Worm (Caenorhabditis elegans) whole organism, L4 larva: ENCODE data around the gene F54D1.6.

ENCODE experiments used
- F10B5.3 ChIP-seq: sonication (generic microtip); optimal IDR thresholded peaks from 2 replicates; lab custom pipeline; 2016; ENCODE audit warnings: mild to moderate bottlenecking, missing genetic modification characterization, missing compliant biosample characterization
- F26F4.8 ChIP-seq: fragments of 200-800 bp; sonication (Bioruptor generic); conservative IDR thresholded peaks from 2 replicates; pipeline ENCODE4 v1.3.6; 2022; ENCODE audit warnings: missing genetic modification characterization, missing compliant biosample characterization
- R02D3.7 ChIP-seq: fragments of 150-350 bp; sonication (generic microtip); optimal IDR thresholded peaks from 3 replicates; lab custom pipeline; 2014; ENCODE audit warnings: missing biosample characterization, missing genetic modification characterization
- T20F7.1 ChIP-seq: fragments of 200-800 bp; sonication (Bioruptor generic); optimal IDR thresholded peaks from 2 replicates; lab custom pipeline; 2018; ENCODE audit warnings: mild to moderate bottlenecking, missing genetic modification characterization, missing compliant biosample characterization
- T26A8.4 ChIP-seq: fragments of 200-800 bp; sonication (Bioruptor generic); IDR thresholded peaks from 2 replicates; pipeline ENCODE4 v1.3.6; 2022; ENCODE audit warnings: missing genetic modification characterization, missing compliant biosample characterization
- Y105C5A.15 ChIP-seq: fragments of 200-800 bp; sonication (Bioruptor generic); IDR thresholded peaks from 2 replicates; pipeline ENCODE4 v1.3.6; 2022; ENCODE audit warnings: missing genetic modification characterization, missing compliant biosample characterization
- Y48G9A.11 ChIP-seq: fragments of 200-800 bp; sonication (Bioruptor generic); IDR thresholded peaks from 2 replicates; pipeline ENCODE4 v1.3.6; 2022; ENCODE audit warnings: missing genetic modification reagents, missing genetic modification characterization, missing compliant biosample characterization
- Y5F2A.4 ChIP-seq: fragments of 200-800 bp; sonication (Bioruptor generic); optimal IDR thresholded peaks from 2 replicates; lab custom pipeline; 2018; ENCODE audit warnings: mild to moderate bottlenecking, missing genetic modification characterization, missing compliant biosample characterization
- ZK337.2 ChIP-seq: fragments of 200-800 bp; sonication (Bioruptor generic); IDR thresholded peaks from 2 replicates; pipeline ENCODE4 v1.3.6; 2022; ENCODE audit warnings: missing genetic modification reagents, missing genetic modification characterization, missing compliant biosample characterization
- aha-1 ChIP-seq: fragments of 150-350 bp; peaks from one replicate; lab custom pipeline; 2014; ENCODE audit warnings: missing biosample characterization, missing genetic modification characterization
- aly-2 ChIP-seq: sonication (generic microtip); optimal IDR thresholded peaks from 2 replicates; lab custom pipeline; 2018; ENCODE audit warnings: missing biosample characterization, missing genetic modification characterization
- attf-4 ChIP-seq: sonication (generic microtip); optimal IDR thresholded peaks from 3 replicates; lab custom pipeline; 2017; ENCODE audit warnings: missing biosample characterization, missing genetic modification characterization
- ceh-20 ChIP-seq: fragments of 200-800 bp; sonication (Bioruptor generic); IDR thresholded peaks from 2 replicates; pipeline ENCODE4 v1.3.6; 2022; ENCODE audit warnings: missing genetic modification reagents, missing genetic modification characterization, missing compliant biosample characterization
- ceh-32 ChIP-seq: sonication (generic microtip); optimal IDR thresholded peaks from 2 replicates; lab custom pipeline; 2016; ENCODE audit warnings: mild to moderate bottlenecking, missing genetic modification characterization, missing compliant biosample characterization; ENCODE audit not compliant: poor library complexity
- ceh-82 ChIP-seq: sonication (generic microtip); optimal IDR thresholded peaks from 2 replicates; lab custom pipeline; 2017; ENCODE audit warnings: missing biosample characterization, missing genetic modification characterization
- ctbp-1 ChIP-seq: fragments of 200-800 bp; sonication (Bioruptor generic); IDR thresholded peaks from 2 replicates; pipeline ENCODE4 v1.3.6; 2022; ENCODE audit warnings: missing genetic modification reagents, missing genetic modification characterization, missing compliant biosample characterization
- dmd-6 ChIP-seq: fragments of 200-800 bp; sonication (Bioruptor generic); IDR thresholded peaks from 2 replicates; pipeline ENCODE4 v1.3.6; 2022; ENCODE audit warnings: missing genetic modification reagents, missing genetic modification characterization, missing compliant biosample characterization
- dmd-8 ChIP-seq: fragments of 200-800 bp; sonication (Bioruptor generic); IDR thresholded peaks from 2 replicates; pipeline ENCODE4 v1.3.6; 2022; ENCODE audit warnings: missing genetic modification characterization, missing compliant biosample characterization
- dmd-9 ChIP-seq: fragments of 200-800 bp; sonication (Bioruptor generic); IDR thresholded peaks from 2 replicates; pipeline ENCODE4 v1.3.6; 2022; ENCODE audit warnings: missing genetic modification reagents, missing genetic modification characterization, missing compliant biosample characterization
- duxl-1 ChIP-seq: sonication (generic microtip); optimal IDR thresholded peaks from 2 replicates; lab custom pipeline; 2016; ENCODE audit warnings: mild to moderate bottlenecking, missing genetic modification characterization, moderate library complexity, missing compliant biosample characterization; ENCODE audit not compliant: poor library complexity
- egl-27 ChIP-seq: sonication (generic microtip); optimal IDR thresholded peaks from 3 replicates; lab custom pipeline; 2017; ENCODE audit warnings: missing biosample characterization, missing genetic modification reagents, missing genetic modification characterization
- egl-43 ChIP-seq: fragments of 200-800 bp; sonication (Bioruptor generic); IDR thresholded peaks from 2 replicates; pipeline ENCODE4 v1.3.6; 2022; ENCODE audit warnings: missing genetic modification reagents, missing genetic modification characterization, missing compliant biosample characterization
- gei-8 ChIP-seq: fragments of 200-800 bp; sonication (Bioruptor generic); optimal IDR thresholded peaks from 2 replicates; lab custom pipeline; 2018; ENCODE audit warnings: mild to moderate bottlenecking, missing genetic modification characterization, missing compliant biosample characterization
- hlh-11 ChIP-seq: fragments of 200-800 bp; sonication (Bioruptor generic); optimal IDR thresholded peaks from 2 replicates; lab custom pipeline; 2018; ENCODE audit warnings: mild to moderate bottlenecking, missing genetic modification characterization, missing compliant biosample characterization
- hlh-30 ChIP-seq: sonication (generic microtip); optimal IDR thresholded peaks from 2 replicates; lab custom pipeline; 2017; ENCODE audit warnings: antibody characterized with exemption, mild to moderate bottlenecking, missing genetic modification characterization, missing compliant biosample characterization; ENCODE audit not compliant: insufficient read depth
- jun-1 ChIP-seq: fragments of 150-350 bp; optimal IDR thresholded peaks from 2 replicates; lab custom pipeline; 2014; ENCODE audit warnings: missing biosample characterization, missing genetic modification reagents, missing genetic modification characterization
- lin-38 ChIP-seq: fragments of 200-800 bp; sonication (Bioruptor generic); IDR thresholded peaks from 2 replicates; pipeline ENCODE4 v1.3.6; 2022; ENCODE audit warnings: missing genetic modification reagents, missing genetic modification characterization, missing compliant biosample characterization
- lsy-2 ChIP-seq, 2 experiments: fragments of 150-350 bp in 1 of 2; sonication (generic microtip) in 1 of 2; optimal IDR thresholded peaks; 2 replicates each; lab custom pipeline; 2014 to 2017; ENCODE audit warnings: missing biosample characterization in 2 of 2, missing genetic modification characterization in 2 of 2
- madf-9 ChIP-seq: fragments of 200-800 bp; sonication (Bioruptor generic); conservative IDR thresholded peaks from 2 replicates; pipeline ENCODE4 v1.3.6; 2022; ENCODE audit warnings: missing genetic modification reagents, missing genetic modification characterization, missing compliant biosample characterization
- mep-1 ChIP-seq: fragments of 150-350 bp; sonication (generic microtip); optimal IDR thresholded peaks from 3 replicates; lab custom pipeline; 2014; ENCODE audit warnings: missing biosample characterization, missing genetic modification characterization
- mes-2 ChIP-seq: sonication (generic microtip); optimal IDR thresholded peaks from 2 replicates; lab custom pipeline; 2016; ENCODE audit warnings: missing genotype, mild to moderate bottlenecking, missing genetic modification characterization, missing compliant biosample characterization; ENCODE audit not compliant: poor library complexity, severe bottlenecking
- mxl-2 ChIP-seq: fragments of 200-800 bp; sonication (Bioruptor generic); conservative IDR thresholded peaks from 2 replicates; pipeline ENCODE4 v1.3.6; 2022; ENCODE audit warnings: missing genetic modification reagents, missing genetic modification characterization, missing compliant biosample characterization
- mxl-3 ChIP-seq: fragments of 200-800 bp; sonication (Bioruptor generic); optimal IDR thresholded peaks from 2 replicates; lab custom pipeline; 2018; ENCODE audit warnings: mild to moderate bottlenecking, missing genetic modification characterization, missing compliant biosample characterization
- nhr-6 ChIP-seq: fragments of 150-350 bp; optimal IDR thresholded peaks from 2 replicates; lab custom pipeline; 2014; ENCODE audit warnings: missing biosample characterization, missing genetic modification characterization
- nhr-76 ChIP-seq: fragments of 150-350 bp; optimal IDR thresholded peaks from 2 replicates; lab custom pipeline; 2014; ENCODE audit warnings: missing biosample characterization, missing genetic modification characterization
- pha-4 ChIP-seq, 2 experiments: fragments of 150-350 bp in 1 of 2; fragments of 200-800 bp in 1 of 2; sonication (Bioruptor generic) in 1 of 2; IDR thresholded peaks in 1 of 2; optimal IDR thresholded peaks in 1 of 2; 2 replicates each; pipeline versions ENCODE4 v1.3.6 to Lab custom; 2014 to 2022; ENCODE audit warnings: missing genetic modification characterization in 2 of 2, missing genetic modification reagents in 2 of 2, missing biosample characterization in 1 of 2, missing compliant biosample characterization in 1 of 2
- saeg-2 ChIP-seq: fragments of 200-800 bp; sonication (Bioruptor generic); IDR thresholded peaks from 2 replicates; pipeline ENCODE4 v1.3.6; 2022; ENCODE audit warnings: missing genetic modification reagents, missing genetic modification characterization, missing compliant biosample characterization
- skn-1 ChIP-seq: fragments of 150-350 bp; optimal IDR thresholded peaks from 2 replicates; lab custom pipeline; 2014; ENCODE audit warnings: missing biosample characterization, missing genetic modification characterization
- spr-1 ChIP-seq: sonication (generic microtip); optimal IDR thresholded peaks from 2 replicates; lab custom pipeline; 2016; ENCODE audit warnings: mild to moderate bottlenecking, missing genetic modification characterization, missing compliant biosample characterization
- unc-130 ChIP-seq: sonication (generic microtip); optimal IDR thresholded peaks from 2 replicates; lab custom pipeline; 2016; ENCODE audit warnings: missing genetic modification reagents, missing genetic modification characterization, missing compliant biosample characterization
- unc-62 ChIP-seq, 3 experiments: fragments of 150-350 bp in 1 of 3; sonication (generic microtip); optimal IDR thresholded peaks in 2 of 3; peaks in 1 of 3; 1 replicate in 1 of 3; 2 replicates in 2 of 3; lab custom pipeline; 2014 to 2017; ENCODE audit warnings: missing biosample characterization in 3 of 3, missing genetic modification characterization in 3 of 3, missing genetic modification reagents in 3 of 3, missing genotype in 1 of 3
- vab-7 ChIP-seq: fragments of 200-800 bp; sonication (Bioruptor generic); IDR thresholded peaks from 2 replicates; pipeline ENCODE4 v1.3.6; 2022; ENCODE audit warnings: missing genetic modification reagents, missing genetic modification characterization, missing compliant biosample characterization
- zfp-2 ChIP-seq: sonication (generic microtip); optimal IDR thresholded peaks from 2 replicates; lab custom pipeline; 2016; ENCODE audit warnings: mild to moderate bottlenecking, missing genetic modification characterization, missing compliant biosample characterization
- zip-11 ChIP-seq: fragments of 200-800 bp; sonication (Bioruptor generic); IDR thresholded peaks from 2 replicates; pipeline ENCODE4 v1.3.6; 2022; ENCODE audit warnings: missing genetic modification characterization, missing compliant biosample characterization
- zip-2 ChIP-seq: fragments of 150-350 bp; optimal IDR thresholded peaks from 2 replicates; lab custom pipeline; 2014; ENCODE audit warnings: missing biosample characterization, missing genetic modification characterization
- ztf-7 ChIP-seq: fragments of 150-350 bp; optimal IDR thresholded peaks from 2 replicates; lab custom pipeline; 2014; ENCODE audit warnings: missing biosample characterization, missing genetic modification characterization

F54D1.6 gene

DNA sequence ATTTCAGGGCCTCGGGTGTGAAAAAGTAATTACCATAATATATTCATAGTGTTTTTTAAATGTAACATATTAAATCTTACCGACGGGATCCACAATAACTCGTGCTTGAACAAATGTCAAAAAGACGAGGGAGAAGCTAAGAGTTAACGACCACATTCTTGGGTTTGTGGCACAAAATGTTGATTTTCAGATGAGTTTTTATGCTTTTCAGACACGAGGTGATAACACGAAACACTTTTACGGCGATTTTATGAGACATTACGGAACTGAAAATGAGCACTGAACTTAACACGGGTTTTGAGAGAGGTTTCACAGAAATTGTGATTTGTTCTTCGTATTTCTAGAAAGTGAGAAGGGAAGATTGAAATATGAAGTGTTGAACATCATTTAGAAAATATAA, 18.9 kb downstream of the F54D1.6 start, which contains the start of gene B0035.13 (continued):
- TF ChIP-seq duxl-1 (tag; lab: Kevin White, UChicago), result no peak
- no peak for TF ChIP-seq dmd-9 (GFP tag; lab: Robert Waterston, UW)
- no peak for TF ChIP-seq egl-43
- TF ChIP-seq mxl-3 (GFP tag; lab: Kevin White, UChicago), result peak; percentile 29
- no peak for TF ChIP-seq gei-8 (GFP tag; lab: Kevin White, UChicago)
- no peak for TF ChIP-seq vab-7

DNA sequence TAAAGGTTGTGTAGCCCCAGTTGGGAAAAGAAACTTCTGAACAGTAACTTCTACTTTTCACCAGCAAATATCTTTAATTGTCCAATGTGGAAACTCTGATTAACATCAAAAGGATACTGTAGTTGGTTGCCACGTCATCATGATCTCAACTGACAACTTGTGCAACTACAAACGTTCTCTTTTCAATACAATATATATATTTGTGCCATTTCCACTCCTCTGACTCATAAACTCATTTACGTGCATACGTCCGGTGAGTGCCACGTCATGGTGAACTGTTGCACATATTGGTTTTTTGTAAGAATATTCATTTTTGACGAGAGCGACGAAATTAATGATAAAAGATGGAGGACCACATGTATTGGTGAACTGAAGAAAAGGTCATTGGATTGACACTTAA, 20.2 kb downstream of the F54D1.6 start:
- TF ChIP-seq F10B5.3 (tag; lab: Kevin White, UChicago) (peak; percentile 10), mep-1 (no peak), nhr-6 (tag; lab: Kevin White, UChicago) (peak; percentile 72), unc-62 (GFP tag; optimal IDR thresholded peaks at IDR 0.05 in 1 of 2; lab: Kevin White, UChicago) (peak in 1 of 2 experiments; percentile 4), unc-62 (tag; optimal IDR thresholded peaks at IDR 0.05; lab: Kevin White, UChicago) (no peak), aha-1 (tag; lab: Kevin White, UChicago) (peak; percentile 16), lsy-2 (tag; optimal IDR thresholded peaks at IDR 0.05; lab: Kevin White, UChicago) (peak in 1 of 2 experiments; percentile 51), hlh-30 (tag; lab: Kevin White, UChicago) (no peak), mes-2 (peak; percentile 54)

DNA sequence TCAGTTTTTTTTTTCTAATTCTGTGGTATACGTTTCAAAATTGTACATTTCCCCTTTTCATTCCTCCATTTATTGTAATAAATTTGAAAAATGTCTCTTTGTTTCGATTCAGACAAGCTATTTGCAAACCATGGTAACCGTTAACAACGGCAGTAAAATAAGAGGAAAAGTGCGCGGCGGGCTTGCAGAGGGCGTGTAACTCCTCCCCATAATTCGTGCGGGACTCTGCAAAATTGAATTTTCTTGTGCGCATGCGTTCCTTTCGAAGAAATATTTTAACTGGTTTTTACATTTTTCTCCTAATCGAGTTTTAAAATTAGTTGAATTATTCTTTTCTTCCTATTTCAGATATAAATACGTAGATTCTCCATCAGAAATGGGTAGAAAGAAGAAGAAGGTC, 23.0 kb downstream of the F54D1.6 start, which contains the start of gene znf-207:
TSS of gene znf-207 (plus strand) at position 349 of the 400 bp plus-strand sequence.
- TF ChIP-seq attf-4 (tag; lab: Kevin White, UChicago) (no peak), F26F4.8 (GFP tag; lab: Robert Waterston, UW) (no peak), Y5F2A.4 (GFP tag; lab: Kevin White, UChicago) (no peak), lin-38 (GFP tag; lab: Robert Waterston, UW) (peak; percentile 53), saeg-2 (GFP tag; lab: Robert Waterston, UW) (no peak), Y48G9A.11 (no peak), ceh-32 (tag; lab: Kevin White, UChicago) (no peak), dmd-8 (GFP tag; lab: Robert Waterston, UW) (no peak), egl-27 (tag; lab: Kevin White, UChicago) (no peak), T20F7.1 (GFP tag; lab: Kevin White, UChicago) (peak; percentile 11), dmd-6 (GFP tag; lab: Robert Waterston, UW) (no peak), mxl-2 (GFP tag; lab: Robert Waterston, UW) (no peak), nhr-76 (no peak), mes-2 (peak; percentile 81), R02D3.7 (no peak), jun-1 (no peak), pha-4 (GFP tag; IDR thresholded peaks at IDR 0.05; lab: Robert Waterston, UW) (no peak), pha-4 (tag; optimal IDR thresholded peaks at IDR 0.05; lab: Kevin White, UChicago) (peak; percentile 46), ZK337.2 (no peak), zip-2 (tag; lab: Kevin White, UChicago) (no peak), hlh-11 (tag; lab: Kevin White, UChicago) (no peak), F10B5.3 (tag; lab: Kevin White, UChicago) (no peak), ceh-82 (no peak), madf-9 (GFP tag; lab: Robert Waterston, UW) (no peak), zfp-2 (tag; lab: Kevin White, UChicago) (no peak), spr-1 (no peak), duxl-1 (tag; lab: Kevin White, UChicago) (no peak), ceh-20 (GFP tag; lab: Robert Waterston, UW) (no peak), Y105C5A.15 (GFP tag; lab: Robert Waterston, UW) (no peak), ctbp-1 (GFP tag; lab: Robert Waterston, UW) (no peak), mep-1 (peak; percentile 62), aly-2 (tag; lab: Kevin White, UChicago) (no peak), T26A8.4 (GFP tag; lab: Robert Waterston, UW) (no peak), zip-11 (no peak), unc-130 (GFP tag; lab: Kevin White, UChicago) (no peak), ztf-7 (tag; lab: Kevin White, UChicago) (no peak), dmd-9 (GFP tag; lab: Robert Waterston, UW) (no peak), skn-1 (tag; lab: Kevin White, UChicago) (no peak), unc-62 (GFP tag; optimal IDR thresholded peaks at IDR 0.05 in 1 of 2; lab: Kevin White, UChicago) (no peak), unc-62 (tag; optimal IDR thresholded peaks at IDR 0.05; lab: Kevin White, UChicago) (no peak)
